Fruit fly (Drosophila melanogaster) whole organism, embryonic: ENCODE data around the gene CG13640.
A peak's percentile ranks its signal among the peaks of the same experiment; 100 is the strongest.

ENCODE experiments used
- Abd-B ChIP-seq: fragments of 200-800 bp; sonication (Bioruptor generic); optimal IDR thresholded peaks from 2 replicates; lab custom pipeline; 2018; ENCODE audit warnings: missing biosample characterization, mild to moderate bottlenecking, missing genetic modification characterization, moderate library complexity
- Asciz ChIP-seq: fragments of 200-800 bp; sonication (Bioruptor generic); optimal IDR thresholded peaks from 2 replicates; lab custom pipeline; 2017; ENCODE audit warnings: missing biosample characterization, mild to moderate bottlenecking, missing genetic modification characterization, missing genetic modification reagents
- Bgb ChIP-seq: fragments of 200-800 bp; sonication (Bioruptor generic); IDR thresholded peaks from 2 replicates; pipeline ENCODE4 v1.3.6; 2022; ENCODE audit warnings: missing biosample characterization, missing genetic modification characterization; ENCODE audit not compliant: partially characterized antibody
- CG10209 ChIP-seq: fragments of 200-800 bp; sonication (Bioruptor generic); optimal IDR thresholded peaks from 3 replicates; lab custom pipeline; 2017; ENCODE audit warnings: missing biosample characterization, mild to moderate bottlenecking, missing genetic modification characterization, missing genetic modification reagents
- CG11085 ChIP-seq: fragments of 200-800 bp; sonication (Bioruptor generic); IDR thresholded peaks from 2 replicates; pipeline ENCODE4 v1.3.6; 2022; ENCODE audit warnings: missing biosample characterization, missing genetic modification characterization
- CG11456 ChIP-seq: fragments of 200-800 bp; sonication (Bioruptor generic); IDR thresholded peaks from 3 replicates; pipeline ENCODE4 v1.3.6; 2022; ENCODE audit warnings: missing biosample characterization, missing genetic modification characterization
- CG12391 ChIP-seq: fragments of 200-800 bp; sonication (Bioruptor generic); optimal IDR thresholded peaks from 3 replicates; lab custom pipeline; 2018; ENCODE audit warnings: missing biosample characterization, mild to moderate bottlenecking, missing genetic modification characterization, moderate library complexity
- CG12942 ChIP-seq: fragments of 200-800 bp; sonication (Bioruptor generic); optimal IDR thresholded peaks from 3 replicates; lab custom pipeline; 2016; ENCODE audit warnings: missing biosample characterization, missing genetic modification characterization
- CG1647 ChIP-seq: fragments of 200-800 bp; sonication (Bioruptor generic); optimal IDR thresholded peaks from 3 replicates; lab custom pipeline; 2016; ENCODE audit warnings: missing biosample characterization, missing genetic modification characterization
- CG18764 ChIP-seq: fragments of 200-800 bp; sonication (Bioruptor generic); optimal IDR thresholded peaks from 3 replicates; lab custom pipeline; 2016; ENCODE audit warnings: missing biosample characterization, missing genetic modification characterization
- CG3163 ChIP-seq: fragments of 200-800 bp; sonication (Bioruptor generic); optimal IDR thresholded peaks from 3 replicates; lab custom pipeline; 2016; ENCODE audit warnings: missing biosample characterization, missing genetic modification characterization
- CG3281 ChIP-seq: fragments of 200-800 bp; sonication (Bioruptor generic); optimal IDR thresholded peaks from 3 replicates; lab custom pipeline; 2017; ENCODE audit warnings: missing biosample characterization, mild to moderate bottlenecking, missing genetic modification characterization
- CG33557 ChIP-seq: fragments of 200-800 bp; sonication (Bioruptor generic); optimal IDR thresholded peaks from 2 replicates; lab custom pipeline; 2019; ENCODE audit warnings: missing biosample characterization, mild to moderate bottlenecking, missing genetic modification characterization, moderate library complexity
- CG4617 ChIP-seq: fragments of 200-800 bp; sonication (Bioruptor generic); optimal IDR thresholded peaks from 3 replicates; lab custom pipeline; 2016; ENCODE audit warnings: missing biosample characterization, missing genetic modification characterization, borderline replicate concordance
- CG5245 ChIP-seq: fragments of 200-800 bp; sonication (Bioruptor generic); optimal IDR thresholded peaks from 3 replicates; lab custom pipeline; 2016; ENCODE audit warnings: missing biosample characterization, missing genetic modification characterization
- CG6813 ChIP-seq: fragments of 200-800 bp; sonication (Bioruptor generic); optimal IDR thresholded peaks from 2 replicates; lab custom pipeline; 2017; ENCODE audit warnings: missing biosample characterization, missing genetic modification characterization, mild to moderate bottlenecking, moderate library complexity, missing genetic modification reagents
- CG7271 ChIP-seq: fragments of 200-800 bp; sonication (Bioruptor generic); optimal IDR thresholded peaks from 2 replicates; lab custom pipeline; 2018; ENCODE audit warnings: missing biosample characterization, mild to moderate bottlenecking, missing genetic modification characterization, moderate library complexity
- CG8089 ChIP-seq: fragments of 200-800 bp; sonication (Bioruptor generic); optimal IDR thresholded peaks from 3 replicates; lab custom pipeline; 2016; ENCODE audit warnings: missing biosample characterization, missing genetic modification characterization
- CG8765 ChIP-seq: fragments of 200-800 bp; sonication (Bioruptor generic); IDR thresholded peaks from 2 replicates; pipeline ENCODE4 v1.3.6; 2022; ENCODE audit warnings: missing biosample characterization, missing genetic modification characterization
- CG9727 ChIP-seq: fragments of 200-800 bp; sonication (Bioruptor generic); optimal IDR thresholded peaks from 3 replicates; lab custom pipeline; 2017; ENCODE audit warnings: missing biosample characterization, mild to moderate bottlenecking, missing genetic modification characterization
- CrebB ChIP-seq: fragments of 200-800 bp; sonication (Bioruptor generic); optimal IDR thresholded peaks from 3 replicates; lab custom pipeline; 2018; ENCODE audit warnings: missing biosample characterization, mild to moderate bottlenecking, missing genetic modification characterization
- Dek ChIP-seq: fragments of 200-800 bp; sonication (Bioruptor generic); optimal IDR thresholded peaks from 3 replicates; lab custom pipeline; 2019; ENCODE audit warnings: missing biosample characterization, mild to moderate bottlenecking, missing genetic modification characterization, moderate library complexity
- Eip74EF ChIP-seq, 2 experiments: fragments of 200-800 bp in 1 of 2; fragments of >200 bp in 1 of 2; sonication (Bioruptor generic) in 1 of 2; optimal IDR thresholded peaks; 2 replicates each; lab custom pipeline; 2017 to 2019; ENCODE audit warnings: missing biosample characterization in 2 of 2, missing genetic modification characterization in 2 of 2, mild to moderate bottlenecking in 1 of 2, moderate library complexity in 1 of 2
- Med ChIP-seq: fragments of 200-800 bp; sonication (Bioruptor generic); peaks from one replicate; lab custom pipeline; 2016; ENCODE audit warnings: missing biosample characterization, missing genetic modification characterization, mild to moderate bottlenecking, inconsistent platforms, moderate library complexity
- Nf-YC ChIP-seq: fragments of 200-800 bp; optimal IDR thresholded peaks from 3 replicates; lab custom pipeline; 2019; ENCODE audit warnings: missing biosample characterization, mild to moderate bottlenecking, missing genetic modification characterization, moderate library complexity
- Ravus ChIP-seq: fragments of 200-800 bp; sonication (Bioruptor generic); IDR thresholded peaks from 2 replicates; pipeline ENCODE4 v1.3.6; 2022; ENCODE audit warnings: missing biosample characterization, missing genetic modification characterization
- Rx ChIP-seq: fragments of 200-800 bp; sonication (Bioruptor generic); IDR thresholded peaks from 2 replicates; pipeline ENCODE4 v1.3.6; 2022; ENCODE audit warnings: missing biosample characterization, missing genetic modification characterization
- Ssrp ChIP-seq: fragments of 200-800 bp; sonication (Bioruptor generic); optimal IDR thresholded peaks from 2 replicates; lab custom pipeline; 2018; ENCODE audit warnings: missing biosample characterization, mild to moderate bottlenecking, missing genetic modification characterization, moderate library complexity
- Xbp1 ChIP-seq: fragments of 200-800 bp; sonication (Bioruptor generic); optimal IDR thresholded peaks from 3 replicates; lab custom pipeline; 2016; ENCODE audit warnings: missing biosample characterization, mild to moderate bottlenecking, missing genetic modification characterization
- abd-A ChIP-seq: fragments of 200-800 bp; sonication (Bioruptor generic); optimal IDR thresholded peaks from 3 replicates; lab custom pipeline; 2019; ENCODE audit warnings: missing biosample characterization, mild to moderate bottlenecking, missing genetic modification characterization, moderate library complexity
- ac ChIP-seq: fragments of 200-800 bp; sonication (Bioruptor generic); optimal IDR thresholded peaks from 3 replicates; lab custom pipeline; 2017; ENCODE audit warnings: missing biosample characterization, mild to moderate bottlenecking, missing genetic modification characterization
- ase ChIP-seq: fragments of 200-800 bp; sonication (Bioruptor generic); IDR thresholded peaks from 3 replicates; pipeline ENCODE4 v1.3.6; 2022; ENCODE audit warnings: missing biosample characterization, missing genetic modification characterization
- cato ChIP-seq: fragments of 200-800 bp; sonication (Bioruptor generic); optimal IDR thresholded peaks from 2 replicates; lab custom pipeline; 2016; ENCODE audit warnings: missing biosample characterization, missing genetic modification characterization, borderline replicate concordance
- cwo ChIP-seq: fragments of 200-800 bp; sonication (Bioruptor generic); optimal IDR thresholded peaks from 3 replicates; lab custom pipeline; 2017; ENCODE audit warnings: missing biosample characterization, missing genetic modification characterization, mild to moderate bottlenecking, moderate library complexity, missing genetic modification reagents
- esg ChIP-seq: fragments of 200-800 bp; sonication (Bioruptor generic); conservative IDR thresholded peaks from 2 replicates; pipeline ENCODE4 v1.3.6; 2022; ENCODE audit warnings: missing biosample characterization, missing genetic modification characterization
- ftz-f1 ChIP-seq: fragments of 200-800 bp; sonication (Bioruptor generic); optimal IDR thresholded peaks from 2 replicates; lab custom pipeline; 2016; ENCODE audit warnings: missing biosample characterization, missing genetic modification characterization
- grau ChIP-seq: fragments of 200-800 bp; optimal IDR thresholded peaks from 3 replicates; lab custom pipeline; 2019; ENCODE audit warnings: missing biosample characterization, mild to moderate bottlenecking, missing genetic modification characterization, moderate library complexity
- h ChIP-seq: fragments of >200 bp; optimal IDR thresholded peaks from 2 replicates; lab custom pipeline; 2017
- ind ChIP-seq: fragments of 200-800 bp; sonication (Bioruptor generic); optimal IDR thresholded peaks from 3 replicates; lab custom pipeline; 2016; ENCODE audit warnings: missing biosample characterization, missing genetic modification characterization
- klu ChIP-seq: fragments of 200-800 bp; sonication (Bioruptor generic); IDR thresholded peaks from 2 replicates; pipeline ENCODE4 v1.3.6; 2022; ENCODE audit warnings: missing biosample characterization, missing genetic modification characterization
- otp ChIP-seq: fragments of 200-800 bp; sonication (Bioruptor generic); IDR thresholded peaks from 3 replicates; pipeline ENCODE4, ENCODE4 v1.3.6; 2022; ENCODE audit warnings: missing biosample characterization, missing genetic modification characterization
- peb ChIP-seq: fragments of 200-800 bp; sonication (Bioruptor generic); IDR thresholded peaks from 2 replicates; pipeline ENCODE4 v1.3.6; 2022; ENCODE audit warnings: missing biosample characterization, missing genetic modification characterization
- phol ChIP-seq: fragments of 200-800 bp; sonication (Bioruptor generic); optimal IDR thresholded peaks from 3 replicates; lab custom pipeline; 2018; ENCODE audit warnings: missing biosample characterization, mild to moderate bottlenecking, missing genetic modification characterization, moderate library complexity
- repo ChIP-seq: fragments of 200-800 bp; sonication (Bioruptor generic); optimal IDR thresholded peaks from 2 replicates; lab custom pipeline; 2016; ENCODE audit warnings: missing biosample characterization, missing genetic modification characterization
- schlank ChIP-seq: fragments of 200-800 bp; sonication (Bioruptor generic); optimal IDR thresholded peaks from 2 replicates; lab custom pipeline; 2018; ENCODE audit warnings: missing biosample characterization, mild to moderate bottlenecking, missing genetic modification characterization
- sim ChIP-seq: fragments of 200-800 bp; sonication (Bioruptor generic); IDR thresholded peaks from 2 replicates; pipeline ENCODE4 v1.3.6; 2022; ENCODE audit warnings: missing biosample characterization, missing genetic modification characterization
- sqz ChIP-seq: fragments of 200-800 bp; sonication (Bioruptor generic); optimal IDR thresholded peaks from 3 replicates; lab custom pipeline; 2018; ENCODE audit warnings: missing biosample characterization, mild to moderate bottlenecking, missing genetic modification characterization
- ssp ChIP-seq: fragments of 200-800 bp; sonication (Bioruptor generic); IDR thresholded peaks from 2 replicates; pipeline ENCODE4 v1.3.6; 2022; ENCODE audit warnings: missing biosample characterization, missing genetic modification characterization
- vfl ChIP-seq: fragments of 200-800 bp; sonication (Bioruptor generic); optimal IDR thresholded peaks from 2 replicates; lab custom pipeline; 2016; ENCODE audit warnings: missing biosample characterization, missing genetic modification characterization
- zfh2 ChIP-seq: fragments of 200-800 bp; sonication (Bioruptor generic); optimal IDR thresholded peaks from 2 replicates; lab custom pipeline; 2016; ENCODE audit warnings: missing biosample characterization, missing genetic modification characterization

CG13640 gene

DNA sequence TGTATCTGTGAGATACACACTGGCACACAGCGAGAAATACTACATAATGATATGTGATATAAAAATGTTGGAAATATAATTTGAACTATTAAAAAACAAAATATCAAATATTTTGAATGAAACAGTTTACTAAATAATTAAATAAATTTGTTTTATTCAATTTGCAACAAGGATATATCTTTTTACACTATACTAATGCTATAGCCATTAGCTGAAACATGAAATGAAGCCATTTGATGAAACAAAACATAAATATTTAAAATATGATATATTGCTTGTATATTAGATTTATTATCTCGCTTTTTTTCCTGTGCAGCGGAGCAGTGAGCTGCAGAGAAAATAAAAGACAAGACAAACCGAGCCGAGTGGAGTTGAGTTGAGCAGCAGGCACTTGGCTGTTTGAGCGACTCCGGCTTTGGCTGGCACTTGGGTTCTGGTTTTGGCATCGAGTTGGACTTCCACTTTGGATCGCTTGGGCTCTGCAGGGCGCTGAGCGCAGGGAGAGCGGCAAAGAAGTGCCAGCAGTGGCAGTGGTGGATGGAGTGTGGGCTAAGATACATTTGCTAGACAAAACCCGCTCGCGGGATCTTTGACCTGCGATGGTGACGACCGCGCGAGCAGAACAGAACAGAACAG lies 31.5 kb upstream of the CG13640 start (continued):
- peak; percentile 64 for TF ChIP-seq esg (GFP tag; lab: Robert Waterston, UW)
- TF ChIP-seq abd-A, result no peak
- peak; percentile 69 for TF ChIP-seq CG3281 (GFP tag; lab: Kevin White, UChicago)
- no peak for TF ChIP-seq zfh2 (GFP tag; lab: Kevin White, UChicago)
- no peak for TF ChIP-seq CG1647 (GFP tag; lab: Kevin White, UChicago)
- TF ChIP-seq peb (GFP tag; lab: Robert Waterston, UW), result peak; percentile 35; the same call in 1 of the 2 replicates
- peak; percentile 52 for TF ChIP-seq CG12942 (GFP tag; lab: Kevin White, UChicago)
- peak; percentile 78 for TF ChIP-seq Ssrp (tag; lab: Kevin White, UChicago)
- no peak for TF ChIP-seq CG11456
- no peak for TF ChIP-seq Bgb (GFP tag; lab: Robert Waterston, UW)
- peak; percentile 61 for TF ChIP-seq CrebB (tag; lab: Kevin White, UChicago)
- TF ChIP-seq CG11085 (GFP tag; lab: Robert Waterston, UW), result 0 out of 2 replicates have a peak, but pooled peaks have one; percentile 13
- no peak for TF ChIP-seq CG8089
- TF ChIP-seq ac (GFP tag; lab: Kevin White, UChicago), result peak; percentile 6
- no peak for TF ChIP-seq Dek (tag; lab: Kevin White, UChicago)
- TF ChIP-seq Abd-B, result peak; percentile 83
- TF ChIP-seq phol (tag; lab: Kevin White, UChicago), result peak; percentile 92
- TF ChIP-seq Ravus (GFP tag; lab: Robert Waterston, UW), result peak; percentile 17
- TF ChIP-seq CG8765, result 0 out of 2 replicates have a peak, but pooled peaks have one; percentile 19
- peak; percentile 80 for TF ChIP-seq sqz
- no peak for TF ChIP-seq repo (GFP tag; lab: Kevin White, UChicago)
- no peak for TF ChIP-seq h (lab: Kevin White, UChicago)
- TF ChIP-seq Med (GFP tag; lab: Kevin White, UChicago), result peak; percentile 58
- peak; percentile 45 for TF ChIP-seq CG7271 (tag; lab: Kevin White, UChicago)
- TF ChIP-seq Nf-YC (tag; lab: Kevin White, UChicago), result peak; percentile 68
- TF ChIP-seq ftz-f1, result no peak
- peak; percentile 88 for TF ChIP-seq grau (tag; lab: Kevin White, UChicago)
- peak; percentile 89 for TF ChIP-seq CG33557
- TF ChIP-seq CG3163 (GFP tag; lab: Kevin White, UChicago), result no peak
- no peak for TF ChIP-seq otp (GFP tag; lab: Robert Waterston, UW)
- TF ChIP-seq Eip74EF (GFP tag; optimal IDR thresholded peaks at IDR 0.05; lab: Kevin White, UChicago), result peak in 1 of 2 experiments; percentile 86
- TF ChIP-seq CG12391, result peak; percentile 87
- peak; percentile 80 for TF ChIP-seq Asciz (GFP tag; lab: Kevin White, UChicago)
- peak; percentile 35 for TF ChIP-seq cato (GFP tag; lab: Kevin White, UChicago)
- TF ChIP-seq Xbp1, result peak; percentile 43
- TF ChIP-seq sim (GFP tag; lab: Robert Waterston, UW), result no peak
- TF ChIP-seq ssp (GFP tag; lab: Robert Waterston, UW), result peak; percentile 55
- no peak for TF ChIP-seq CG4617
- TF ChIP-seq Rx (GFP tag; lab: Robert Waterston, UW), result no peak
- TF ChIP-seq CG18764 (GFP tag; lab: Kevin White, UChicago), result peak; percentile 59
- TF ChIP-seq klu, result peak; percentile 60; the same call in 1 of the 2 replicates
- peak; percentile 93 for TF ChIP-seq CG9727
- TF ChIP-seq CG5245 (GFP tag; lab: Kevin White, UChicago), result no peak
- 0 out of 3 replicates have a peak, but pooled peaks have one; percentile 44 for TF ChIP-seq ase
- TF ChIP-seq schlank (tag; lab: Kevin White, UChicago), result no peak
- peak; percentile 58 for TF ChIP-seq CG6813 (GFP tag; lab: Kevin White, UChicago)
- peak; percentile 78 for TF ChIP-seq CG10209
- TF ChIP-seq cwo, result peak; percentile 73
- TF ChIP-seq vfl (GFP tag; lab: Kevin White, UChicago), result no peak
- TF ChIP-seq ind (GFP tag; lab: Kevin White, UChicago), result peak; percentile 74
